Fruit fly (Drosophila melanogaster): ENCODE results near the gene Dip-B.

Gene Dip-B

DNA sequence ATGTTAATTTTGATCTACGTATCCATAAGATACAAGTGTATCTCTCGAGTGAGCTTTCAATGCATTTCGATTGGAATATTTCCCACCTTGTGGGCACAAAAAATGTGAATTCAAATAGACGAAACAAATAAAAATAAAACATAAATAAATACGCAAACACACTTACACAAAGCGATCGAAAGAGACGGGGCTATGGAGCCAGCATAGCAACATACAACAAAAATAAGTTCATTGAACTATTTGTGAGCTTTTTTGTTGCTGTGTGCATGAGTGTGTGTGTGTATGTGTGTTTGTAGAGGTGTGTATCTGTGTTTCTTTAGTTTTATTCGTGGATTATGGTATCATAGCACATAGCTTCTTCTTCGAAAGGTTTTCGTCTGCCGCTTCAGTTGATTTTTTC is 38.4 kb downstream of the Dip-B start (continued):
- peak; percentile 4 for TF ChIP-seq CG8924 (tag; optimal IDR thresholded peaks at IDR 0.05)
- TF ChIP-seq klu (GFP tag; IDR thresholded peaks at IDR 0.05) = no peak
- no peak for TF ChIP-seq Optix (GFP tag; IDR thresholded peaks at IDR 0.05)
- TF ChIP-seq CG3847 (GFP tag; IDR thresholded peaks at IDR 0.05) = no peak
- peak; percentile 15 for TF ChIP-seq gsb-n (tag; optimal IDR thresholded peaks at IDR 0.05)
- TF ChIP-seq CG18619 (GFP tag; optimal IDR thresholded peaks at IDR 0.05) = no peak
- TF ChIP-seq lab (GFP tag; optimal IDR thresholded peaks at IDR 0.05) = peak; percentile 11
- no peak for TF ChIP-seq gsb (GFP tag; IDR thresholded peaks at IDR 0.05)
- no peak for TF ChIP-seq Dek (tag; optimal IDR thresholded peaks at IDR 0.05)
- no peak for TF ChIP-seq Adf1 (GFP tag; IDR thresholded peaks at IDR 0.05)
- TF ChIP-seq jumu (GFP tag; optimal IDR thresholded peaks at IDR 0.05) = no peak
- no peak for TF ChIP-seq CG14965 (GFP tag; optimal IDR thresholded peaks at IDR 0.05; ENCODE audit: borderline replicate concordance)
- no peak for TF ChIP-seq phol (tag; optimal IDR thresholded peaks at IDR 0.05)
- peak; percentile 48; the same call in 1 of the 2 replicates for TF ChIP-seq CG4360 (GFP tag; IDR thresholded peaks at IDR 0.05)
- TF ChIP-seq kni (GFP tag; optimal IDR thresholded peaks at IDR 0.05) = peak; percentile 74
- TF ChIP-seq esg (GFP tag; conservative IDR thresholded peaks at IDR 0.05) = no peak
- TF ChIP-seq CG2875 (GFP tag; optimal IDR thresholded peaks at IDR 0.05) = peak; percentile 17
- TF ChIP-seq cato (GFP tag; optimal IDR thresholded peaks at IDR 0.05; ENCODE audit: borderline replicate concordance) = no peak
- TF ChIP-seq CG17385 (GFP tag; optimal IDR thresholded peaks at IDR 0.05) = peak; percentile 32
- TF ChIP-seq CG11093 (GFP tag; IDR thresholded peaks at IDR 0.05) = no peak
- no peak for TF ChIP-seq nom (GFP tag; optimal IDR thresholded peaks at IDR 0.05)
- TF ChIP-seq cg (GFP tag; optimal IDR thresholded peaks at IDR 0.05) = peak; percentile 83
- no peak for TF ChIP-seq org-1 (GFP tag; optimal IDR thresholded peaks at IDR 0.05)
- TF ChIP-seq Max (GFP tag; optimal IDR thresholded peaks at IDR 0.05) = no peak
- no peak for TF ChIP-seq crc (GFP tag; optimal IDR thresholded peaks at IDR 0.05)
- TF ChIP-seq dmrt99B (tag; optimal IDR thresholded peaks at IDR 0.05) = peak; percentile 16
- TF ChIP-seq CG32767 (GFP tag; IDR thresholded peaks at IDR 0.05) = peak; percentile 10; the same call in 1 of the 2 replicates
- 0 out of 2 replicates have a peak, but pooled peaks have one; percentile 13 for TF ChIP-seq CG31441 (GFP tag; IDR thresholded peaks at IDR 0.05)
- TF ChIP-seq CG3065 (GFP tag; optimal IDR thresholded peaks at IDR 0.05) = no peak
- no peak for TF ChIP-seq bbx (GFP tag; IDR thresholded peaks at IDR 0.05; ENCODE audit: partially characterized antibody)
- TF ChIP-seq CG31388 (GFP tag; optimal IDR thresholded peaks at IDR 0.05) = no peak
- TF ChIP-seq Hand (GFP tag; optimal IDR thresholded peaks at IDR 0.05) = no peak
- peak; percentile 90 for TF ChIP-seq abd-A (tag; optimal IDR thresholded peaks at IDR 0.05)
- no peak for TF ChIP-seq CG12299 (tag; optimal IDR thresholded peaks at IDR 0.05)
- TF ChIP-seq D19A (tag; optimal IDR thresholded peaks at IDR 0.05) = peak; percentile 22
- no peak for TF ChIP-seq pzg (GFP tag; optimal IDR thresholded peaks at IDR 0.05)
- TF ChIP-seq Dfd (GFP tag; optimal IDR thresholded peaks at IDR 0.05) = no peak
- TF ChIP-seq CG11560 (tag; IDR thresholded peaks at IDR 0.05) = no peak

DNA sequence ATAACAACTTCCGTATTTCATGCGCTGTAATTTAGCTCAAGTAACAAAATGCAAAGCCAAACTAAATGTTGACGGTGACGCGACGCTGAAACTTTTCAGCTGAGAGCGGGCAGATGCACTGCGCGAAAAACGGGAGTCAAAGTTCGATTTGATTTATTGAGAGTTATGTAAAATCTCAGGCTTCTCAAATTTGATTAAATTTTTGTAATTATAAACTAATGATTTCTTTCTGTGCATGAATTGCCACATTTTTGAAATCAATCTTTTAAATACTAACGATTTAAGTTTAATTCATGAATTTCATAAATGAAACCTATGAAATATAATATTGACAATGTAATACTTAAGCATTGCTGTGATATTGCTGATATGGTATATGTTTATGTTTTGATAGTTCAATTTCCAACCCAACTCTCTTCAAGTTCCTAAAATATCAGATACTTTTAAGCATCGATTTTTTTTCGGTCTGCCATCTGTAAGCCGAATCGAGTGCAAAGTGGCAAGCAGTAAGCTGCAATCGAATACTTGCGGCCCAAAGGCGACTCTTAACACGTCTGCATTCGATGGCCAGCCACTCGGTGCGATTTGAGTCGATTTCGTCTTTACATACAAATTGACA is 40.6 kb downstream of the Dip-B start:
- no peak for TF ChIP-seq Kr (GFP tag; optimal IDR thresholded peaks at IDR 0.05)
- TF ChIP-seq Eip74EF (GFP tag; optimal IDR thresholded peaks at IDR 0.05) = peak in 1 of 2 experiments; percentile 7
- TF ChIP-seq eve (GFP tag; optimal IDR thresholded peaks at IDR 0.05) = peak in 1 of 2 experiments; percentile 7
- peak; percentile 41 for TF ChIP-seq sens (GFP tag)
- TF ChIP-seq CG9215 (GFP tag; IDR thresholded peaks at IDR 0.05) = no peak
- no peak for TF ChIP-seq CG13624 (GFP tag; optimal IDR thresholded peaks at IDR 0.05)
- no peak for TF ChIP-seq ro (GFP tag; IDR thresholded peaks at IDR 0.05)
- no peak for TF ChIP-seq scrt (GFP tag; optimal IDR thresholded peaks at IDR 0.05)
- TF ChIP-seq Bgb (GFP tag; IDR thresholded peaks at IDR 0.05; ENCODE audit: partially characterized antibody) = no peak
- TF ChIP-seq CG3065 (GFP tag; optimal IDR thresholded peaks at IDR 0.05) = no peak
- TF ChIP-seq Hr51 (GFP tag; optimal IDR thresholded peaks at IDR 0.05) = peak in 1 of 2 experiments; percentile 7
- no peak for TF ChIP-seq CG4730 (GFP tag; IDR thresholded peaks at IDR 0.05)
- TF ChIP-seq repo (GFP tag; optimal IDR thresholded peaks at IDR 0.05) = no peak
- peak in 1 of 2 experiments; percentile 9 for TF ChIP-seq bsh (GFP tag; optimal IDR thresholded peaks at IDR 0.05)

Measured in whole organism, embryonic.